Worm (Caenorhabditis elegans): Measurements from ENCODE around the gene rrc-1.

ce11 chrX:9868820-9869219 lies 37.7 kb upstream of the rrc-1 start, which contains the start of gene R07B1.7:
- no peak for TF ChIP-seq tra-4 (tag; optimal IDR thresholded peaks at IDR 0.05)
- TF ChIP-seq sea-1 (GFP tag; conservative IDR thresholded peaks at IDR 0.05), result no peak
- no peak for TF ChIP-seq scrt-1 (GFP tag; IDR thresholded peaks at IDR 0.05)
- TF ChIP-seq hnd-1 (tag; optimal IDR thresholded peaks at IDR 0.05), result no peak
- TF ChIP-seq pes-1 (GFP tag; IDR thresholded peaks at IDR 0.05), result no peak
- TF ChIP-seq flt-1 (GFP tag; IDR thresholded peaks at IDR 0.05), result no peak
- no peak for TF ChIP-seq hmbx-1 (tag; optimal IDR thresholded peaks at IDR 0.05)
- no peak for TF ChIP-seq tbx-11 (GFP tag; IDR thresholded peaks at IDR 0.05)
- no peak for TF ChIP-seq ceh-13 (GFP tag; optimal IDR thresholded peaks at IDR 0.05)
